Fruit fly (Drosophila melanogaster): Measurements from ENCODE around the gene GatC.

Gene GatC

DNA sequence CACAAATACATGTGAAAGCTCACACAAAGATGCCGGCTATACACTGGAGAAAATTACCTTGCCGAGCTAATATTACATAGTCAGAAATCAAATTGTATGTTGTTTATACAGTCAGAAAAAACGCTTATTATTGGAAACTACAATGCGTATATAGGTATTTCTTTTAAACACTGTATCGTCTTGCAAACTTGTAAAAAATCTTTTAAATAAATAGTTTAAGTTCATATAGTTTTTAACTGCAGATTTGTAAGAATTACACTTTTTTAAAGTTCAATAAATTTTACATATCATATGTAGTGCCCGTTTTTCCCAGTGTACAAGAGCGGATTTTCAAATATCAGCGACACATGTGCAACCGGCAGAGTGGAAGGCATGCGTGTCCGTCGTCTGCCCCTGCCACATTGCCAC is 6.8 kb upstream of the GatC start (continued):
- TF ChIP-seq fd64A (GFP tag; optimal IDR thresholded peaks at IDR 0.05) (no peak), CG6854 (GFP tag; optimal IDR thresholded peaks at IDR 0.05) (peak; percentile 2), pum (GFP tag; optimal IDR thresholded peaks at IDR 0.05) (peak; percentile 77), eyg (GFP tag; optimal IDR thresholded peaks at IDR 0.05) (peak; percentile 65), CG8359 (GFP tag; optimal IDR thresholded peaks at IDR 0.05; ENCODE audit: borderline replicate concordance) (peak; percentile 60), CG17328 (GFP tag; IDR thresholded peaks at IDR 0.05) (peak; percentile 79), CG5245 (GFP tag; optimal IDR thresholded peaks at IDR 0.05) (peak; percentile 85), zen (tag; optimal IDR thresholded peaks at IDR 0.05) (peak; percentile 60), ac (GFP tag; optimal IDR thresholded peaks at IDR 0.05) (peak; percentile 9), nmo (GFP tag; optimal IDR thresholded peaks at IDR 0.05) (peak; percentile 96), CG4360 (GFP tag; IDR thresholded peaks at IDR 0.05) (no peak), CG10654 (GFP tag; optimal IDR thresholded peaks at IDR 0.05) (peak; percentile 68), CTCF (GFP tag; optimal IDR thresholded peaks at IDR 0.05) (peak; percentile 18), gro (GFP tag; optimal IDR thresholded peaks at IDR 0.05) (peak; percentile 15), CG4854 (GFP tag; optimal IDR thresholded peaks at IDR 0.05) (peak; percentile 81), Max (GFP tag; optimal IDR thresholded peaks at IDR 0.05) (peak; percentile 91), gsb (GFP tag; IDR thresholded peaks at IDR 0.05) (0 out of 2 replicates have a peak, but pooled peaks have one; percentile 38), CG10565 (GFP tag; optimal IDR thresholded peaks at IDR 0.05) (peak; percentile 45), CG14860 (GFP tag; IDR thresholded peaks at IDR 0.05; ENCODE audit: partially characterized antibody) (no peak), mam (GFP tag; optimal IDR thresholded peaks at IDR 0.05) (peak; percentile 79), prd (optimal IDR thresholded peaks at IDR 0.05) (no peak), prd (GFP tag; IDR thresholded peaks at IDR 0.05) (peak; percentile 70), grau (tag; optimal IDR thresholded peaks at IDR 0.05) (peak; percentile 86), Elba2 (GFP tag; optimal IDR thresholded peaks at IDR 0.05) (no peak), CG13894 (tag; optimal IDR thresholded peaks at IDR 0.05) (no peak), Spps (tag; optimal IDR thresholded peaks at IDR 0.05) (peak; percentile 61), Vsx1 (GFP tag; optimal IDR thresholded peaks at IDR 0.05) (peak; percentile 61), org-1 (GFP tag; optimal IDR thresholded peaks at IDR 0.05) (peak; percentile 86), Nf-YA (GFP tag; IDR thresholded peaks at IDR 0.05) (peak; percentile 70), CG7786 (GFP tag; optimal IDR thresholded peaks at IDR 0.05) (peak; percentile 58), CG8388 (GFP tag; optimal IDR thresholded peaks at IDR 0.05) (peak; percentile 80), CG1832 (GFP tag; optimal IDR thresholded peaks at IDR 0.05) (no peak), usp (GFP tag; optimal IDR thresholded peaks at IDR 0.05) (no peak), dmrt99B (tag; optimal IDR thresholded peaks at IDR 0.05) (peak; percentile 89), CG30431 (GFP tag; optimal IDR thresholded peaks at IDR 0.05) (peak; percentile 68), CG6175 (GFP tag; IDR thresholded peaks at IDR 0.05) (no peak), CG12659 (GFP tag; optimal IDR thresholded peaks at IDR 0.05) (peak; percentile 88), slbo (GFP tag; IDR thresholded peaks at IDR 0.05) (peak; percentile 80), TFAM (GFP tag; optimal IDR thresholded peaks at IDR 0.05) (no peak), CG3407 (GFP tag; optimal IDR thresholded peaks at IDR 0.05) (peak; percentile 66), wek (GFP tag; optimal IDR thresholded peaks at IDR 0.05) (peak; percentile 32), Asciz (GFP tag; optimal IDR thresholded peaks at IDR 0.05) (peak; percentile 76), kay (GFP tag; optimal IDR thresholded peaks at IDR 0.05) (peak; percentile 34), CG7271 (tag; optimal IDR thresholded peaks at IDR 0.05) (no peak), exex (tag; optimal IDR thresholded peaks at IDR 0.05) (no peak), Dp (GFP tag; optimal IDR thresholded peaks at IDR 0.05) (no peak), CG2875 (GFP tag; optimal IDR thresholded peaks at IDR 0.05) (peak; percentile 86), CG4707 (GFP tag; optimal IDR thresholded peaks at IDR 0.05) (no peak), CG14441 (GFP tag; IDR thresholded peaks at IDR 0.05) (peak; percentile 72), CG11093 (GFP tag; IDR thresholded peaks at IDR 0.05) (peak; percentile 56; the same call in 1 of the 3 replicates), BEAF-32 (GFP tag; optimal IDR thresholded peaks at IDR 0.05) (no peak)
